Worm (Caenorhabditis elegans): ENCODE measurements around the gene dgn-3.
"Not testable (repeated sequence)": the region's sequence is repeated elsewhere in the genome, so short reads cannot be mapped to it uniquely, and the experiment has no call there.

The dgn-3 gene

DNA sequence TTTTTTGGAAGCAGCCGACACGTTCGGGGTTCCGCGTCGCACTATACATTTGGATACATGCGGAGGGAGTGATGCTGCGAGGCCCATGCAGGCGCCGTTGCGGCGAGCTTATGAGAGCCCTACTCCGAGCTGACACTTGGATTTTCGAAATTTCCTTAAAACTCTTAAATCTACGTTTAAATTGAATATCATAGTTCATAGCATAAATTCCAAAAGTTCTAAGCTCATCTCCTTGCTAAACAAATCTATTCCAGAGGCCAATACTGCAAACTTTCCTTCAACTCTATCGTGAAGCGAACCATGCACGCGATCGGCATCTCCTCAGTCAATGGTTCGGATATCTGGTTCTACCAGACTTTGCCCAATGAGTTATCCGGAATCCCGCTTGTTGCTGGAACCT, at the start of gene dgn-3:
Gene dgn-3 (plus strand): TSS at position 301 of the 400 bp plus-strand sequence.
- TF ChIP-seq lin-39 (tag; optimal IDR thresholded peaks at IDR 0.05), result no peak
- no peak for TF ChIP-seq Y55F3AM.14 (GFP tag; optimal IDR thresholded peaks at IDR 0.05)
- TF ChIP-seq fos-1 (tag; optimal IDR thresholded peaks at IDR 0.05), result no peak
- TF ChIP-seq R02D3.7 (tag; optimal IDR thresholded peaks at IDR 0.05), result no peak
- no peak for TF ChIP-seq C34F6.9 (tag; optimal IDR thresholded peaks at IDR 0.05)
- no peak for TF ChIP-seq sma-3 (GFP tag; optimal IDR thresholded peaks at IDR 0.05)
- TF ChIP-seq sem-4 (tag; optimal IDR thresholded peaks at IDR 0.05), result no peak
- no peak for TF ChIP-seq zag-1 (tag; optimal IDR thresholded peaks at IDR 0.05)
- no peak for TF ChIP-seq ztf-4 (tag; optimal IDR thresholded peaks at IDR 0.05)
- no peak for TF ChIP-seq lin-13 (GFP tag; optimal IDR thresholded peaks at IDR 0.05)
- TF ChIP-seq nhr-237 (tag; optimal IDR thresholded peaks at IDR 0.05), result no peak
- no peak for TF ChIP-seq ZK546.5 (tag; optimal IDR thresholded peaks at IDR 0.05)
- no peak for TF ChIP-seq sma-9 (GFP tag; optimal IDR thresholded peaks at IDR 0.05)
- no peak for TF ChIP-seq sma-9 (tag; optimal IDR thresholded peaks at IDR 0.05)
- no peak for TF ChIP-seq alr-1 (tag; optimal IDR thresholded peaks at IDR 0.05)

DNA sequence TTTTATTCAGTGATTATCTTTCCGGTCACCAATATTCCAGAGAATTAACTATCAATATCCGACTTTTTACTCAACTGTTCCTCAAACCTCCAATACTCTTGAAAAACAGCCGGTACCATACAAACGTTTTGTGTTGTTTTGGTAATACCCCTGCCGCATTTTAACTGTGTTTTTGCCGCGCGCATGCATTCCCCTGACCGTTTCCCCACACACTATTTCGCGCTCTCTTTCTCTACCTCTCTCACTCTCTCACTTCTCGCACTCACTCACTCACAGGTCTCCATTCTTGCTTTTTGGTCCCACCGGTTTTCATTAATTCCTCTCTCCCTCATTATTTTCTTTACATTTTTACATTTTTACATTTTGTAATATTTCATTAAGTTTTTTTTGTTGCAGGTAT, 47.1 kb upstream of the dgn-3 start, which contains the start of gene meg-4:
Gene meg-4 (plus strand): TSS at position 397 of the 400 bp plus-strand sequence.
- TF ChIP-seq nhr-12 (tag; optimal IDR thresholded peaks at IDR 0.05), result no peak
- TF ChIP-seq mdl-1 (tag; optimal IDR thresholded peaks at IDR 0.05), result no peak
- no peak for TF ChIP-seq dmd-4 (tag; optimal IDR thresholded peaks at IDR 0.05)
- no peak for TF ChIP-seq skn-1 (tag; optimal IDR thresholded peaks at IDR 0.05)
- TF ChIP-seq Y55F3AM.14 (GFP tag; optimal IDR thresholded peaks at IDR 0.05), result no peak
- TF ChIP-seq ztf-4 (tag; optimal IDR thresholded peaks at IDR 0.05), result no peak
- TF ChIP-seq nhr-23 (tag; optimal IDR thresholded peaks at IDR 0.05), result no peak
- TF ChIP-seq sem-4 (tag; optimal IDR thresholded peaks at IDR 0.05), result no peak
- TF ChIP-seq peb-1 (tag; optimal IDR thresholded peaks at IDR 0.05), result no peak
- no peak for TF ChIP-seq gmeb-1 (tag; optimal IDR thresholded peaks at IDR 0.05)

DNA sequence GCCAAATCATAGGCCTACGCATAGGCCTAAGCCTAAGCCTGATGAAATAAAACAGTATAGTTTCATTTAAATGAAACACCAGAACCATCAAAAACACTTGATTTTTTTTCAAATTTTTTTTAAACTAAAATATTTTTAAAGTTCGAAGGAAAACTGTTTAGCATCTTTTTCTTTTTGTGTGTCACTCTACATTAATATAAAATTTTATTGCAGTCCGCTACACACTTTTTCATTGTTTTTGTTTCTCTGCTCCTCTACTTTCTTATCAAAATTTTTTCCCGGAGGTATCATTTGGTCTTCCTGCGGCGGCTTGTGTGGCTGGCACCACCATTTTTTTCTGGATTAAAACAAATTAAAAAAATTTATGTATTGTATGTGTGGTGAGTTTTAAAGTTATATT, 42.6 kb upstream of the dgn-3 start, which contains the start of gene C36C9.11:
Gene C36C9.11 (plus strand): TSS at position 301 of the 400 bp plus-strand sequence.
- not testable (repeated sequence) for TF ChIP-seq F13H6.1 (tag; optimal IDR thresholded peaks at IDR 0.05); sma-3 (GFP tag; optimal IDR thresholded peaks at IDR 0.05); nhr-25 (tag; optimal IDR thresholded peaks at IDR 0.05)

DNA sequence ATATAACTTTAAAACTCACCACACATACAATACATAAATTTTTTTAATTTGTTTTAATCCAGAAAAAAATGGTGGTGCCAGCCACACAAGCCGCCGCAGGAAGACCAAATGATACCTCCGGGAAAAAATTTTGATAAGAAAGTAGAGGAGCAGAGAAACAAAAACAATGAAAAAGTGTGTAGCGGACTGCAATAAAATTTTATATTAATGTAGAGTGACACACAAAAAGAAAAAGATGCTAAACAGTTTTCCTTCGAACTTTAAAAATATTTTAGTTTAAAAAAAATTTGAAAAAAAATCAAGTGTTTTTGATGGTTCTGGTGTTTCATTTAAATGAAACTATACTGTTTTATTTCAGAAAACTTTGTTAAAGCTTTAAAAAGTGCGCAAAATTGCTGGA, 39.7 kb upstream of the dgn-3 start, which contains the start of gene C36C9.12:
Gene C36C9.12 (minus strand): TSS at position 101 of the 400 bp plus-strand sequence.
- TF ChIP-seq sma-9 (GFP tag; optimal IDR thresholded peaks at IDR 0.05); sma-9 (tag; optimal IDR thresholded peaks at IDR 0.05); nhr-23 (tag; optimal IDR thresholded peaks at IDR 0.05); nhr-237 (tag; optimal IDR thresholded peaks at IDR 0.05): not testable (repeated sequence)

DNA sequence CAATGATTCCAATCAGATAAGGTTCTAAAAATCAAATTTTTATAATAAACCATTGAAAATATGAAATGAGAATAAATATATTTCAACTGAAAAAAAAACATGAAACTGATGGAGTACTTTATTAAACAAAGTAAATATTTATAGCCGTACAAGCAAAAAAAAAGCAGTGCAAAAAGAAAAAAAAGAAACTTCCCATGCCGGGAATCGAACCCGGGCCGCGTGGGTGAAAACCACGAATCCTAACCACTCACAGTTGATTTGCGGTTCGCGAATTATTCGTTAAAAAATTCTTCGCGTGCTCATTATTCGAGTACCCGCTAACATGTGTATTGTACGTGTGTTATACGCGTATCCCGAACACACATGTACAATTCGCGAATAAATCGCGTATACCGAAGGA, 38.8 kb upstream of the dgn-3 start, which contains the start of gene C36C9.6:
Gene C36C9.6 (minus strand): TSS at position 101 of the 400 bp plus-strand sequence.
- not testable (repeated sequence) for TF ChIP-seq nhr-6 (tag; optimal IDR thresholded peaks at IDR 0.05); Y55F3AM.14 (GFP tag; optimal IDR thresholded peaks at IDR 0.05); aly-2 (tag; optimal IDR thresholded peaks at IDR 0.05)

DNA sequence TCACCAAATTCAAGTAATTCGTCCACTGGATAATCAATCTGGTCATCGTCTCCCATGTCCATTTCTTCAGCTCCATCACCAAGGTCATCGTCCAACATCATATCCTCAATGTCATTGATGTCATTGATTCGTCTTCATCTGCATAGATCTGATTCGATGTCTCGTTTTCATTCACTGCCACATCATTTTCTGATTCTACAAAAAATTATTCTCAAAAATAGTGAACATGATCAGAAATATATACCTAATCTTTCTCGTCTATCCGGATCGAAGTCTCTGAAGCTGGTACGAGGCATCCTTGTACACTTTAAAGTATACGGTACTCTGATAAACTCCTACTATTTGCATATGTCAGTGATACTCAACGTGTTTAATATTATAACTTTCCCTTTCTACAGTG, 32.8 kb upstream of the dgn-3 start, which contains the start of gene C36C9.4:
Gene C36C9.4 (minus strand): TSS at position 101 of the 400 bp plus-strand sequence.
- TF ChIP-seq dmd-4 (tag; optimal IDR thresholded peaks at IDR 0.05); blmp-1 (tag; optimal IDR thresholded peaks at IDR 0.05; ENCODE audit: insufficient read depth); alr-1 (tag; optimal IDR thresholded peaks at IDR 0.05): not testable (repeated sequence)

DNA sequence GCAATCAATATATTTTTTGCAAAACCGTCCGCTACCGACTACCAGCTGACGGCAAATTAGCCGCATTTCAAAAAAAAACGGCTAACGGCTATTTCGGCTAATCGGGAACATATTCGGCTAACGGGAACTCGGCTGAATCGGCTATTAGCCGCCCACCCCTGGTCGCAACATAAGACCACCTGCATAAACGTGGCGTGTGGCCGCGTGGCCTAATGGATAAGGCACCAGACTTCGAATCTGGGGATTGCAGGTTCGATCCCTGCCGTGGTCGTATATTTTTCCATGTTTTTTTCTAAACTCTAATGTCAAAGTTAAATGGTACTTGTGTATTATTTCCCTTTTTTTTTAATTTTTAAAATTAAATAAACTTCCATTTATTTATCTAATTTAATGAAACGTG, 31.2 kb upstream of the dgn-3 start:
- TF ChIP-seq lsy-2 (tag; optimal IDR thresholded peaks at IDR 0.05), result no peak
- no peak for TF ChIP-seq ztf-4 (tag; optimal IDR thresholded peaks at IDR 0.05)
- no peak for TF ChIP-seq mbf-1 (tag; optimal IDR thresholded peaks at IDR 0.05)
- TF ChIP-seq unc-55 (GFP tag; optimal IDR thresholded peaks at IDR 0.05), result no peak
- no peak for TF ChIP-seq aly-2 (tag; optimal IDR thresholded peaks at IDR 0.05)
- TF ChIP-seq zag-1 (tag; optimal IDR thresholded peaks at IDR 0.05), result no peak

All from whole organism, L2 larva.